Worm (Caenorhabditis elegans) whole organism, young adult: ENCODE results near the gene T10B5.4.

Experiments used
- B0019.2 ChIP-seq: fragments of 200-800 bp; sonication (Bioruptor generic); conservative IDR thresholded peaks from 2 replicates; pipeline ENCODE4 v1.3.6; 2022; ENCODE audit warnings: missing genetic modification reagents, missing genetic modification characterization, missing compliant biosample characterization
- F33H1.4 ChIP-seq: fragments of 200-800 bp; sonication (Bioruptor generic); IDR thresholded peaks from 2 replicates; pipeline ENCODE4 v1.3.6; 2022; ENCODE audit warnings: missing genetic modification reagents, missing genetic modification characterization, missing compliant biosample characterization
- F49E8.2 ChIP-seq: sonication (generic microtip); optimal IDR thresholded peaks from 3 replicates; lab custom pipeline; 2017; ENCODE audit warnings: missing genetic modification characterization, mild to moderate bottlenecking, missing compliant biosample characterization, antibody characterized with exemption, moderate library complexity; ENCODE audit not compliant: insufficient read depth
- cebp-1 ChIP-seq, 2 experiments: fragments of 200-800 bp in 1 of 2; sonication (Bioruptor generic) in 1 of 2; sonication (generic microtip) in 1 of 2; IDR thresholded peaks in 1 of 2; optimal IDR thresholded peaks in 1 of 2; 2 replicates each; pipeline versions ENCODE4 v1.3.6 to Lab custom; 2017 to 2022; ENCODE audit warnings: missing compliant biosample characterization in 2 of 2, missing genetic modification characterization in 2 of 2, mild to moderate bottlenecking in 1 of 2, missing genetic modification reagents in 1 of 2, moderate library complexity in 1 of 2
- cebp-2 ChIP-seq: fragments of 200-800 bp; sonication (Bioruptor generic); IDR thresholded peaks from 2 replicates; pipeline ENCODE4 v1.3.6; 2022; ENCODE audit warnings: missing genetic modification characterization, missing compliant biosample characterization
- ceh-100 ChIP-seq: fragments of 200-800 bp; sonication (Bioruptor generic); IDR thresholded peaks from 2 replicates; pipeline ENCODE4 v1.3.6; 2022; ENCODE audit warnings: missing genetic modification reagents, missing genetic modification characterization, missing compliant biosample characterization
- ceh-91 ChIP-seq: fragments of 200-800 bp; sonication (Bioruptor generic); IDR thresholded peaks from 2 replicates; pipeline ENCODE4 v1.3.6; 2022; ENCODE audit warnings: missing genetic modification reagents, missing genetic modification characterization, missing compliant biosample characterization
- dox-1 ChIP-seq: fragments of 200-800 bp; sonication (Bioruptor generic); IDR thresholded peaks from 2 replicates; pipeline ENCODE4 v1.3.6; 2022; ENCODE audit warnings: missing genetic modification reagents, missing genetic modification characterization, missing compliant biosample characterization
- dpl-1 ChIP-seq: fragments of 150-350 bp; optimal IDR thresholded peaks from 2 replicates; lab custom pipeline; 2014; ENCODE audit warnings: missing biosample characterization, missing genetic modification reagents, missing genetic modification characterization
- lag-1 ChIP-seq: fragments of 200-800 bp; sonication (Bioruptor generic); IDR thresholded peaks from 2 replicates; pipeline ENCODE4 v1.3.6; 2022; ENCODE audit warnings: missing genetic modification reagents, missing genetic modification characterization, missing compliant biosample characterization
- lin-54 ChIP-seq: fragments of 200-800 bp; sonication (Bioruptor generic); optimal IDR thresholded peaks from 2 replicates; lab custom pipeline; 2018; ENCODE audit warnings: mild to moderate bottlenecking, missing genetic modification characterization, missing compliant biosample characterization
- madf-6 ChIP-seq: fragments of 200-800 bp; sonication (Bioruptor generic); IDR thresholded peaks from 2 replicates; pipeline ENCODE4 v1.3.6; 2022; ENCODE audit warnings: missing genetic modification reagents, missing genetic modification characterization, missing compliant biosample characterization
- mcd-1 ChIP-seq: fragments of 200-800 bp; sonication (Bioruptor generic); IDR thresholded peaks from 2 replicates; pipeline ENCODE4 v1.3.6; 2022; ENCODE audit warnings: missing genetic modification reagents, missing genetic modification characterization, missing compliant biosample characterization
- nhr-179 ChIP-seq: sonication (generic microtip); optimal IDR thresholded peaks from 2 replicates; lab custom pipeline; 2016; ENCODE audit warnings: mild to moderate bottlenecking, missing genetic modification characterization, missing compliant biosample characterization
- nhr-27 ChIP-seq: fragments of 200-800 bp; sonication (Bioruptor generic); optimal IDR thresholded peaks from 2 replicates; lab custom pipeline; 2018; ENCODE audit warnings: mild to moderate bottlenecking, missing genetic modification characterization, moderate library complexity, missing compliant biosample characterization
- rpc-1 ChIP-seq, 2 experiments: fragments of 150-350 bp in 1 of 2; sonication (generic microtip) in 1 of 2; optimal IDR thresholded peaks; 2 replicates each; lab custom pipeline; 2014 to 2018; ENCODE audit warnings: missing biosample characterization in 1 of 2, missing genetic modification characterization in 1 of 2, missing genetic modification reagents in 1 of 2, missing genotype in 1 of 2
- sdz-38 ChIP-seq: sonication (generic microtip); optimal IDR thresholded peaks from 2 replicates; lab custom pipeline; 2016; ENCODE audit warnings: missing genotype, missing genetic modification characterization, missing compliant biosample characterization
- snpc-4 ChIP-seq, 5 experiments: fragments of 150-350 bp in 1 of 5; sonication (generic microtip) in 4 of 5; optimal IDR thresholded peaks; 2 replicates each; lab custom pipeline; 2014 to 2018; ENCODE audit warnings: missing genetic modification characterization in 5 of 5, missing biosample characterization in 3 of 5, antibody characterized with exemption in 2 of 5, mild to moderate bottlenecking in 2 of 5, missing compliant biosample characterization in 2 of 5, missing genotype in 2 of 5, moderate library complexity in 2 of 5, missing genetic modification reagents in 1 of 5
- zfh-2 ChIP-seq: fragments of 200-800 bp; sonication (Bioruptor generic); conservative IDR thresholded peaks from 2 replicates; pipeline ENCODE4 v1.3.6; 2022; ENCODE audit warnings: missing genetic modification reagents, missing genetic modification characterization, missing compliant biosample characterization
- ztf-22 ChIP-seq: fragments of 200-800 bp; sonication (Bioruptor generic); optimal IDR thresholded peaks from 2 replicates; lab custom pipeline; 2018; ENCODE audit warnings: mild to moderate bottlenecking, missing genetic modification characterization, moderate library complexity, missing compliant biosample characterization
- ztf-3 ChIP-seq: fragments of 200-800 bp; sonication (Bioruptor generic); optimal IDR thresholded peaks from 2 replicates; lab custom pipeline; 2018; ENCODE audit warnings: mild to moderate bottlenecking, missing genetic modification characterization, missing compliant biosample characterization

Gene T10B5.4

DNA sequence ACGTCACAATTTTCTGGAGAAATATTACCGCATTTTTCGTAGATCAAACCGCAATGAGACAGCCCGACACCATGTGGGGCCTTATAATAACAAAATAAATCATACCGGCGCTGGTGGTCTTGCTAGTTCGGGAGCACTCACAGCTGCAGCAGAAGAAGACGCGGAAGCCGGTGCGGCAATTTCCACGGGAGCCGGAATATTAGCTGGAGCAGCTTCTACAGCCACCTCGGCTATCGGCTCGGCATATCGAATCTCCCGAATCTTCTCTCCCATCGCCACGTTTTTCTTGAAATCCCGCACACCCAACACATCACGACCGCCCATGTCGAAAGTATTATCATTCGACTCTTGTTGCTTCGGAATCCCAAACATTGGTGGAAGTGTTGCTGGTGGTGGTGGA is 47.1 kb downstream of the T10B5.4 start:
- TF ChIP-seq ztf-22 (GFP tag; lab: Kevin White, UChicago) (no peak), lag-1 (GFP tag; lab: Robert Waterston, UW) (no peak), zfh-2 (GFP tag; lab: Robert Waterston, UW) (peak; percentile 55; the same call in 1 of the 2 replicates), nhr-179 (tag; lab: Kevin White, UChicago) (no peak)
- TF ChIP-seq, all 124 proteins: peak for 1

DNA sequence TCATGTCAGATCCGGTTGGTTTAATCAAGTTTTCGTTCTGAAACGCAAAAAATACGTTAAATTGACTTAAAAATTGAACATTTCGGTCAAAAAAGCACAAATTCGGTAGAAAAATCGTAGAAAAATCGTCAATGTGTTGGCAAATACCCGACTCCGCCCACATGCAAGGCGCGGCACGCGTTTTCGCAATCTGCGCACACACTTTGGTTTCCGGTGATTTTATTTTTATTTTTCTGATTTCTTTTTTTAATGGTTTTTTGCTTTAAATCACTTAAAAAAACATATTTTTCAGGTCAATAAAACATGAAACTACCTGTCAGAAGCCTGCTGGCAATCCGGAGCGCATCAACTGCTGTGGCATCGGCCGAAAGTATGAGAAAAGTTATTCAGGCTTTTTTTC is 50.3 kb downstream of the T10B5.4 start, which contains the start of the genes gly-7 and mrpl-39:
Gene gly-7 (minus strand): TSS at position 37 of the 400 bp plus-strand sequence.
Gene mrpl-39 (plus strand): TSS at position 293 of the 400 bp plus-strand sequence.
- TF ChIP-seq cebp-1 (GFP tag; IDR thresholded peaks at IDR 0.05; lab: Robert Waterston, UW) (no peak), cebp-1 (tag; optimal IDR thresholded peaks at IDR 0.05; lab: Kevin White, UChicago) (peak; percentile 46), snpc-4 (GFP tag; optimal IDR thresholded peaks at IDR 0.05; lab: Kevin White, UChicago) (no peak), snpc-4 (tag; optimal IDR thresholded peaks at IDR 0.05; lab: Kevin White, UChicago) (peak in 1 of 4 experiments; percentile 5), rpc-1 (optimal IDR thresholded peaks at IDR 0.05; lab: Kevin White, UChicago) (peak; percentile 18), rpc-1 (tag; optimal IDR thresholded peaks at IDR 0.05; lab: Kevin White, UChicago) (no peak), mcd-1 (GFP tag; lab: Robert Waterston, UW) (peak; percentile 23; the same call in 1 of the 2 replicates), dox-1 (GFP tag; lab: Robert Waterston, UW) (0 out of 2 replicates have a peak, but pooled peaks have one; percentile 17), dpl-1 (GFP tag; lab: Kevin White, UChicago) (no peak), madf-6 (GFP tag; lab: Robert Waterston, UW) (no peak)

DNA sequence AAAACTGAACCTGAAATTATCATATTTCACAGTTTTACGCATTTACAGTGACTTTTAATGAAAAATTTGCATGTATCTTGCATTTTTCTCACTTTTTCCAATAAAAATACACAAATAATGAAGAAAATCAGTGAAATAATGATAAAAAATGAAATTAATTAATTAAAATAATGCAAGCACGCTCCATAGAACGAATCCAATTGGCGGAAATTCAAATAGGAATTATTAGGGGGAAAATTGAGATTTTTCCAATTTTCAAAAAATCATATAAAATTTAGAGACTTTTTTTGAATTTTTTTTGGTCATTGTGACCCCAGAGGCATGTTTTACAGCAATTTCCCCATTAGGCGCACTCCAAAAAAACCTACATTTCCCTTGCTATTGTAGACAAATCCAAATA is 50.9 kb downstream of the T10B5.4 start:
- no peak for TF ChIP-seq ztf-3 (GFP tag; lab: Kevin White, UChicago)
- peak; percentile 47; the same call in 1 of the 2 replicates for TF ChIP-seq mcd-1 (GFP tag; lab: Robert Waterston, UW)
- TF ChIP-seq cebp-2 (GFP tag; lab: Robert Waterston, UW): no peak
- no peak for TF ChIP-seq ceh-91
- no peak for TF ChIP-seq B0019.2
- no peak for TF ChIP-seq sdz-38 (tag; lab: Kevin White, UChicago)
- TF ChIP-seq F49E8.2: no peak
- TF ChIP-seq lin-54: peak; percentile 32
- TF ChIP-seq F33H1.4 (GFP tag; lab: Robert Waterston, UW): peak; percentile 13; the same call in 1 of the 2 replicates
- TF ChIP-seq ceh-100: no peak
- TF ChIP-seq nhr-27 (tag; lab: Kevin White, UChicago): no peak
- TF ChIP-seq, all 124 proteins: peak for 3
